Fruit fly (Drosophila melanogaster): ENCODE results near the gene CG33322.

Gene CG33322

dm6 chr2L:20794656-20795055, 21.4 kb downstream of the CG33322 start:
- peak; percentile 9 for TF ChIP-seq CG13894 (tag; optimal IDR thresholded peaks at IDR 0.05)
- TF ChIP-seq chinmo (GFP tag; IDR thresholded peaks at IDR 0.05; ENCODE audit: partially characterized antibody), result peak; percentile 66; the same call in 2 of the 4 replicates
- no peak for TF ChIP-seq br (optimal IDR thresholded peaks at IDR 0.05)
- TF ChIP-seq CG17612 (GFP tag; IDR thresholded peaks at IDR 0.05), result no peak
- TF ChIP-seq kni (GFP tag; optimal IDR thresholded peaks at IDR 0.05), result peak; percentile 22
- peak in 1 of 2 experiments; percentile 56 for TF ChIP-seq Pdp1 (GFP tag; optimal IDR thresholded peaks at IDR 0.05)
- TF ChIP-seq vvl (GFP tag; IDR thresholded peaks at IDR 0.05), result peak; percentile 60; the same call in 1 of the 2 replicates
- TF ChIP-seq Hr51 (GFP tag; optimal IDR thresholded peaks at IDR 0.05), result no peak
- 0 out of 2 replicates have a peak, but pooled peaks have one; percentile 7 for TF ChIP-seq CG4730 (GFP tag; IDR thresholded peaks at IDR 0.05)
- peak; percentile 64 for TF ChIP-seq pros (GFP tag; optimal IDR thresholded peaks at IDR 0.05)
- TF ChIP-seq Elba2 (GFP tag; optimal IDR thresholded peaks at IDR 0.05), result no peak
- TF ChIP-seq CG18599 (GFP tag; optimal IDR thresholded peaks at IDR 0.05), result no peak
- TF ChIP-seq CG6791 (GFP tag; IDR thresholded peaks at IDR 0.05; ENCODE audit: partially characterized antibody), result peak; percentile 25; the same call in 1 of the 3 replicates
- TF ChIP-seq sens (GFP tag), result peak; percentile 24
- peak; percentile 15 for TF ChIP-seq Med (GFP tag)
- TF ChIP-seq z (GFP tag; IDR thresholded peaks at IDR 0.05), result peak; percentile 67; the same call in 1 of the 3 replicates
- no peak for TF ChIP-seq ash1 (GFP tag; optimal IDR thresholded peaks at IDR 0.05)

DNA sequence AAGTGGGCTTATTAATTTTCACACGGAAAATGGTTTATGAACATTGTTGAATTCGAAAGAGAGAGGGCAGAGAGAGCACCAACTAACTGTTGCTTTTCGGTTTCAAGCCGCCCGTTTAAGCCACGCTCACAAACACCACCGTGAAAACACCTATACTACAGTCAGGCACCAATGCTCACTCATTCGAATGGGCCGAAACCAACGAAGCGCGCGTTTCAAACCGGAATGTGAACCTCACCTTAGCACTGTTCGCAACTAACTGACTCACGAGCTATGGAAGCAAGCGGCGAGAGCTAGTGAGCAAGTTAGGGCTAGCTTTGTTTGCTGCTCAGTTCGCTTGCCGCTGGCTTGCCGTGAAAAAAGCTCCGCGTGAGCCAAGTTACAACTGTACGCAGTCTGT, 22.2 kb downstream of the CG33322 start:
- TF ChIP-seq Hr51 (GFP tag; optimal IDR thresholded peaks at IDR 0.05) (peak in 1 of 2 experiments; percentile 2), CG16863 (GFP tag; optimal IDR thresholded peaks at IDR 0.05) (no peak), PHDP (tag; optimal IDR thresholded peaks at IDR 0.05) (peak; percentile 2), CG14014 (GFP tag; IDR thresholded peaks at IDR 0.05) (peak; percentile 36; the same call in 1 of the 2 replicates), CG6683 (GFP tag; optimal IDR thresholded peaks at IDR 0.05) (no peak), CG10462 (GFP tag; optimal IDR thresholded peaks at IDR 0.05) (no peak), wor (GFP tag; IDR thresholded peaks at IDR 0.05) (no peak), Awh (GFP tag; IDR thresholded peaks at IDR 0.05) (peak; percentile 27; the same call in 1 of the 2 replicates), nerfin-2 (GFP tag; IDR thresholded peaks at IDR 0.05; ENCODE audit: partially characterized antibody) (0 out of 2 replicates have a peak, but pooled peaks have one; percentile 31), vvl (GFP tag; IDR thresholded peaks at IDR 0.05) (peak; percentile 35; the same call in 1 of the 2 replicates), Bgb (GFP tag; IDR thresholded peaks at IDR 0.05; ENCODE audit: partially characterized antibody) (peak; percentile 48; the same call in 1 of the 2 replicates), unc-4 (GFP tag; IDR thresholded peaks at IDR 0.05; ENCODE audit: partially characterized antibody) (peak; percentile 50; the same call in 1 of the 2 replicates), Ada2b (GFP tag; IDR thresholded peaks at IDR 0.05) (no peak), CG13287 (GFP tag; IDR thresholded peaks at IDR 0.05; ENCODE audit: partially characterized antibody) (peak; percentile 42), chm (GFP tag; IDR thresholded peaks at IDR 0.05) (peak; percentile 74), Nf-YB (GFP tag; optimal IDR thresholded peaks at IDR 0.05) (no peak), Fer1 (GFP tag; optimal IDR thresholded peaks at IDR 0.05) (peak; percentile 50), MBD-R2 (GFP tag; IDR thresholded peaks at IDR 0.05) (peak; percentile 21; the same call in 1 of the 2 replicates), CG13894 (tag; optimal IDR thresholded peaks at IDR 0.05) (peak; percentile 41), CG7271 (tag; optimal IDR thresholded peaks at IDR 0.05) (no peak), B-H2 (GFP tag; optimal IDR thresholded peaks at IDR 0.05) (peak; percentile 48), CG15696 (tag; optimal IDR thresholded peaks at IDR 0.05) (no peak), Spps (tag; optimal IDR thresholded peaks at IDR 0.05) (no peak), ato (GFP tag; IDR thresholded peaks at IDR 0.05; ENCODE audit: partially characterized antibody) (0 out of 2 replicates have a peak, but pooled peaks have one; percentile 15), Dip2 (GFP tag; IDR thresholded peaks at IDR 0.05) (no peak), stwl (tag; optimal IDR thresholded peaks at IDR 0.05) (no peak), CG14965 (GFP tag; optimal IDR thresholded peaks at IDR 0.05; ENCODE audit: borderline replicate concordance) (no peak), CG1602 (GFP tag; optimal IDR thresholded peaks at IDR 0.05) (no peak), kay (GFP tag; optimal IDR thresholded peaks at IDR 0.05) (peak; percentile 47), CG17328 (GFP tag; IDR thresholded peaks at IDR 0.05) (0 out of 2 replicates have a peak, but pooled peaks have one; percentile 25), BtbVII (GFP tag; optimal IDR thresholded peaks at IDR 0.05) (peak; percentile 60), CG42726 (GFP tag; IDR thresholded peaks at IDR 0.05; ENCODE audit: partially characterized antibody) (peak; percentile 41; the same call in 1 of the 2 replicates), CG2199 (GFP tag; IDR thresholded peaks at IDR 0.05) (0 out of 3 replicates have a peak, but pooled peaks have one; percentile 71)

Measured in whole organism, embryonic.